Fruit fly (Drosophila melanogaster): ENCODE measurements around the gene CG14342.

CG14342 gene

dm6 chr2L:1253235-1253634 is 49.2 kb downstream of the CG14342 start:
- no peak for TF ChIP-seq sv (GFP tag; optimal IDR thresholded peaks at IDR 0.05)
- peak; percentile 96 for TF ChIP-seq Dfd (GFP tag; optimal IDR thresholded peaks at IDR 0.05)

Data from whole organism, wandering third instar larva.